Fruit fly (Drosophila melanogaster) whole organism, embryonic: ENCODE data around the gene Dbp21E2.

Experiments used
- Ada2b ChIP-seq: fragments of 200-800 bp; sonication (Bioruptor generic); IDR thresholded peaks from 2 replicates; pipeline ENCODE4 v1.3.6; 2022; ENCODE audit warnings: missing biosample characterization, missing genetic modification characterization
- B-H2 ChIP-seq: fragments of 200-800 bp; sonication (Bioruptor generic); optimal IDR thresholded peaks from 2 replicates; lab custom pipeline; 2018; ENCODE audit warnings: missing biosample characterization, mild to moderate bottlenecking, missing genetic modification characterization
- CG1024 ChIP-seq: fragments of 200-800 bp; sonication (Bioruptor generic); IDR thresholded peaks from 2 replicates; pipeline ENCODE4 v1.3.6; 2022; ENCODE audit warnings: missing biosample characterization, missing genetic modification characterization
- CG10321 ChIP-seq: fragments of 200-800 bp; sonication (Bioruptor generic); IDR thresholded peaks from 2 replicates; pipeline ENCODE4 v1.3.6; 2022; ENCODE audit warnings: missing biosample characterization, missing genetic modification characterization
- CG10462 ChIP-seq: fragments of 200-800 bp; sonication (Bioruptor generic); optimal IDR thresholded peaks from 2 replicates; lab custom pipeline; 2016; ENCODE audit warnings: missing biosample characterization, missing genetic modification characterization
- CG10543 ChIP-seq: fragments of 200-800 bp; sonication (Bioruptor generic); optimal IDR thresholded peaks from 3 replicates; lab custom pipeline; 2017; ENCODE audit warnings: missing biosample characterization, mild to moderate bottlenecking, missing genetic modification characterization, moderate library complexity
- CG12219 ChIP-seq: fragments of 200-800 bp; sonication (Bioruptor generic); optimal IDR thresholded peaks from 3 replicates; lab custom pipeline; 2018; ENCODE audit warnings: missing biosample characterization, mild to moderate bottlenecking, missing genetic modification characterization
- CG13296 ChIP-seq: fragments of 200-800 bp; sonication (Bioruptor generic); optimal IDR thresholded peaks from 3 replicates; lab custom pipeline; 2018; ENCODE audit warnings: missing biosample characterization, mild to moderate bottlenecking, missing genetic modification characterization
- CG13624 ChIP-seq: fragments of 200-800 bp; sonication (Bioruptor generic); optimal IDR thresholded peaks from 2 replicates; lab custom pipeline; 2016; ENCODE audit warnings: missing biosample characterization, missing genetic modification characterization
- CG13894 ChIP-seq: fragments of 200-800 bp; sonication (Bioruptor generic); optimal IDR thresholded peaks from 3 replicates; lab custom pipeline; 2018; ENCODE audit warnings: missing biosample characterization, mild to moderate bottlenecking, missing genetic modification characterization, moderate library complexity
- CG14050 ChIP-seq: fragments of 200-800 bp; sonication (Bioruptor generic); IDR thresholded peaks from 3 replicates; pipeline ENCODE4 v1.3.6; 2022; ENCODE audit warnings: missing biosample characterization, missing genetic modification characterization
- CG14667 ChIP-seq: fragments of 200-800 bp; sonication (Bioruptor generic); IDR thresholded peaks from 2 replicates; pipeline ENCODE4 v1.3.6; 2022; ENCODE audit warnings: missing biosample characterization, missing genetic modification characterization
- CG15073 ChIP-seq: fragments of 200-800 bp; sonication (Bioruptor generic); optimal IDR thresholded peaks from 2 replicates; lab custom pipeline; 2016; ENCODE audit warnings: missing biosample characterization, missing genetic modification characterization
- CG15479 ChIP-seq: fragments of 200-800 bp; sonication (Bioruptor generic); optimal IDR thresholded peaks from 3 replicates; lab custom pipeline; 2019; ENCODE audit warnings: missing biosample characterization, mild to moderate bottlenecking, missing genetic modification characterization, moderate library complexity
- CG18619 ChIP-seq: fragments of 200-800 bp; sonication (Bioruptor generic); optimal IDR thresholded peaks from 3 replicates; lab custom pipeline; 2017; ENCODE audit warnings: missing biosample characterization, mild to moderate bottlenecking, missing genetic modification characterization
- CG2712 ChIP-seq: fragments of 200-800 bp; optimal IDR thresholded peaks from 3 replicates; lab custom pipeline; 2019; ENCODE audit warnings: missing biosample characterization, mild to moderate bottlenecking, missing genetic modification characterization, moderate library complexity
- CG2875 ChIP-seq: fragments of 200-800 bp; sonication (Bioruptor generic); optimal IDR thresholded peaks from 2 replicates; lab custom pipeline; 2017; ENCODE audit warnings: missing biosample characterization, mild to moderate bottlenecking, missing genetic modification characterization, missing genetic modification reagents
- CG32532 ChIP-seq: fragments of 200-800 bp; sonication (Bioruptor generic); IDR thresholded peaks from 2 replicates; pipeline ENCODE4 v1.3.6; 2022; ENCODE audit warnings: missing biosample characterization, missing genetic modification characterization
- CG34224 ChIP-seq: fragments of 200-800 bp; sonication (Bioruptor generic); IDR thresholded peaks from 3 replicates; pipeline ENCODE4 v1.3.6; 2022; ENCODE audit warnings: missing biosample characterization, missing genetic modification characterization; ENCODE audit not compliant: partially characterized antibody
- CG3726 ChIP-seq: fragments of 200-800 bp; sonication (Bioruptor generic); IDR thresholded peaks from 3 replicates; pipeline ENCODE4, ENCODE4 v1.3.6; 2022; ENCODE audit warnings: missing biosample characterization, missing genetic modification characterization
- CG3995 ChIP-seq: fragments of 200-800 bp; sonication (Bioruptor generic); optimal IDR thresholded peaks from 3 replicates; lab custom pipeline; 2016; ENCODE audit warnings: missing biosample characterization, missing genetic modification characterization
- CG4360 ChIP-seq: fragments of 200-800 bp; sonication (Bioruptor generic); IDR thresholded peaks from 2 replicates; pipeline ENCODE4 v1.3.6; 2022; ENCODE audit warnings: missing biosample characterization, missing genetic modification characterization
- CG4820 ChIP-seq: fragments of 200-800 bp; sonication (Bioruptor generic); optimal IDR thresholded peaks from 3 replicates; lab custom pipeline; 2016; ENCODE audit warnings: missing biosample characterization, missing genetic modification characterization
- CG4854 ChIP-seq: fragments of 200-800 bp; sonication (Bioruptor generic); optimal IDR thresholded peaks from 2 replicates; lab custom pipeline; 2016; ENCODE audit warnings: missing biosample characterization, missing genetic modification characterization, inconsistent platforms
- CG6654 ChIP-seq: fragments of 200-800 bp; sonication (Bioruptor generic); optimal IDR thresholded peaks from 2 replicates; lab custom pipeline; 2017; ENCODE audit warnings: missing biosample characterization, mild to moderate bottlenecking, missing genetic modification characterization
- CG6854 ChIP-seq: fragments of 200-800 bp; sonication (Bioruptor generic); optimal IDR thresholded peaks from 3 replicates; lab custom pipeline; 2017; ENCODE audit warnings: missing biosample characterization, mild to moderate bottlenecking, missing genetic modification characterization
- CG7987 ChIP-seq: fragments of 200-800 bp; sonication (Bioruptor generic); optimal IDR thresholded peaks from 2 replicates; lab custom pipeline; 2018; ENCODE audit warnings: missing biosample characterization, mild to moderate bottlenecking, missing genetic modification characterization, moderate library complexity
- CG8359 ChIP-seq: fragments of 200-800 bp; sonication (Bioruptor generic); optimal IDR thresholded peaks from 2 replicates; lab custom pipeline; 2017; ENCODE audit warnings: missing biosample characterization, mild to moderate bottlenecking, missing genetic modification characterization, borderline replicate concordance
- D19A ChIP-seq: fragments of 200-800 bp; optimal IDR thresholded peaks from 3 replicates; lab custom pipeline; 2019; ENCODE audit warnings: missing biosample characterization, mild to moderate bottlenecking, missing genetic modification characterization, moderate library complexity
- Deaf1 ChIP-seq: fragments of 200-800 bp; optimal IDR thresholded peaks from 3 replicates; lab custom pipeline; 2019; ENCODE audit warnings: missing biosample characterization, mild to moderate bottlenecking, missing genetic modification characterization, moderate library complexity
- Fer3 ChIP-seq: fragments of 200-800 bp; sonication (Bioruptor generic); optimal IDR thresholded peaks from 2 replicates; lab custom pipeline; 2018; ENCODE audit warnings: missing biosample characterization, mild to moderate bottlenecking, missing genetic modification characterization, moderate library complexity
- HLH3B ChIP-seq: fragments of 200-800 bp; sonication (Bioruptor generic); IDR thresholded peaks from 2 replicates; pipeline ENCODE4 v1.3.6; 2022; ENCODE audit warnings: missing biosample characterization, missing genetic modification characterization
- Pdp1 ChIP-seq, 2 experiments: fragments of 200-800 bp; sonication (Bioruptor generic); optimal IDR thresholded peaks; 3 replicates each; lab custom pipeline; 2016; ENCODE audit warnings: missing biosample characterization in 2 of 2, missing genetic modification characterization in 2 of 2, mild to moderate bottlenecking in 1 of 2, moderate library complexity in 1 of 2
- Sox102F ChIP-seq: fragments of 200-800 bp; sonication (Bioruptor generic); optimal IDR thresholded peaks from 2 replicates; lab custom pipeline; 2018; ENCODE audit warnings: missing biosample characterization, mild to moderate bottlenecking, missing genetic modification characterization, moderate library complexity
- Spps ChIP-seq: fragments of 200-800 bp; sonication (Bioruptor generic); optimal IDR thresholded peaks from 2 replicates; lab custom pipeline; 2018; ENCODE audit warnings: missing biosample characterization, mild to moderate bottlenecking, missing genetic modification characterization
- Taf1 ChIP-seq: fragments of 200-800 bp; sonication (Bioruptor generic); IDR thresholded peaks from 2 replicates; pipeline ENCODE4 v1.3.6; 2022; ENCODE audit warnings: missing biosample characterization, missing genetic modification characterization
- disco-r ChIP-seq: fragments of 200-800 bp; sonication (Bioruptor generic); optimal IDR thresholded peaks from 2 replicates; lab custom pipeline; 2016; ENCODE audit warnings: missing biosample characterization, missing genetic modification characterization
- ham ChIP-seq: fragments of 200-800 bp; sonication (Bioruptor generic); IDR thresholded peaks from 2 replicates; pipeline ENCODE4 v1.3.6; 2022; ENCODE audit warnings: missing biosample characterization, missing genetic modification characterization
- hbn ChIP-seq: fragments of 200-800 bp; sonication (Bioruptor generic); IDR thresholded peaks from 2 replicates; pipeline ENCODE4 v1.3.6; 2022; ENCODE audit warnings: missing biosample characterization, missing genetic modification characterization; ENCODE audit not compliant: partially characterized antibody
- her ChIP-seq: fragments of 200-800 bp; sonication (Bioruptor generic); optimal IDR thresholded peaks from 2 replicates; lab custom pipeline; 2016; ENCODE audit warnings: missing biosample characterization, missing genetic modification characterization
- kay ChIP-seq: fragments of 200-800 bp; sonication (Bioruptor generic); optimal IDR thresholded peaks from 2 replicates; lab custom pipeline; 2016; ENCODE audit warnings: missing biosample characterization, missing genetic modification characterization
- kni ChIP-seq: fragments of 200-800 bp; sonication (Bioruptor generic); optimal IDR thresholded peaks from 3 replicates; lab custom pipeline; 2017; ENCODE audit warnings: mild to moderate bottlenecking, missing biosample characterization, missing genetic modification reagents, missing genetic modification characterization
- lab ChIP-seq: fragments of 200-800 bp; sonication (Bioruptor generic); optimal IDR thresholded peaks from 3 replicates; lab custom pipeline; 2017; ENCODE audit warnings: missing biosample characterization, missing genetic modification characterization, mild to moderate bottlenecking, moderate library complexity, missing genetic modification reagents
- lilli ChIP-seq: fragments of 200-800 bp; sonication (Bioruptor generic); optimal IDR thresholded peaks from 3 replicates; lab custom pipeline; 2016; ENCODE audit warnings: missing biosample characterization, missing genetic modification characterization
- pita ChIP-seq: fragments of 200-800 bp; sonication (Bioruptor generic); optimal IDR thresholded peaks from 2 replicates; lab custom pipeline; 2017; ENCODE audit warnings: missing biosample characterization, mild to moderate bottlenecking, missing genetic modification characterization
- pnt ChIP-seq: fragments of 200-800 bp; sonication (Bioruptor generic); optimal IDR thresholded peaks from 3 replicates; lab custom pipeline; 2016; ENCODE audit warnings: missing biosample characterization, missing genetic modification characterization
- seq ChIP-seq: fragments of 200-800 bp; sonication (Bioruptor generic); IDR thresholded peaks from 2 replicates; pipeline ENCODE4 v1.3.6; 2022; ENCODE audit warnings: missing biosample characterization, missing genetic modification characterization
- sob ChIP-seq: fragments of 200-800 bp; sonication (Bioruptor generic); IDR thresholded peaks from 2 replicates; pipeline ENCODE4 v1.3.6; 2022; ENCODE audit warnings: missing biosample characterization, missing genetic modification characterization
- zfh1 ChIP-seq: fragments of 200-800 bp; sonication (Bioruptor generic); IDR thresholded peaks from 3 replicates; pipeline ENCODE4 v1.3.6; 2022; ENCODE audit warnings: missing biosample characterization, missing genetic modification characterization

The Dbp21E2 gene

dm6 chr2L:855052-855547 is 43.7 kb downstream of the Dbp21E2 start, which contains the start of gene CG13949 (continued):
- TF ChIP-seq kni (GFP tag; lab: Kevin White, UChicago) = no peak
- TF ChIP-seq sob (GFP tag; lab: Robert Waterston, UW) = peak; percentile 85
- TF ChIP-seq CG15073 (GFP tag; lab: Kevin White, UChicago) = no peak
- peak; percentile 47 for TF ChIP-seq CG4854 (GFP tag; lab: Kevin White, UChicago)
- peak; percentile 77; the same call in 2 of the 3 replicates for TF ChIP-seq zfh1 (GFP tag; lab: Robert Waterston, UW)
- TF ChIP-seq CG6654 (GFP tag; lab: Kevin White, UChicago) = no peak
- no peak for TF ChIP-seq CG7987 (GFP tag; lab: Kevin White, UChicago)
- peak; percentile 25 for TF ChIP-seq B-H2
- TF ChIP-seq pnt (GFP tag; lab: Kevin White, UChicago) = peak; percentile 47
- peak; percentile 17 for TF ChIP-seq CG4820
- peak; percentile 87 for TF ChIP-seq CG32532 (GFP tag; lab: Robert Waterston, UW)
- TF ChIP-seq CG34224 (GFP tag; lab: Robert Waterston, UW) = 0 out of 3 replicates have a peak, but pooled peaks have one; percentile 47
- peak; percentile 6 for TF ChIP-seq CG18619
- no peak for TF ChIP-seq CG1024 (GFP tag; lab: Robert Waterston, UW)
- TF ChIP-seq ham (GFP tag; lab: Robert Waterston, UW) = no peak
- no peak; the same call in 1 of the 2 replicates for TF ChIP-seq CG10321 (GFP tag; lab: Robert Waterston, UW)
- peak; percentile 47 for TF ChIP-seq pita (GFP tag; lab: Kevin White, UChicago)
- TF ChIP-seq CG8359 = no peak
- peak; percentile 40 for TF ChIP-seq CG13296
- TF ChIP-seq hbn = peak; percentile 49; the same call in 1 of the 2 replicates
- TF ChIP-seq disco-r (GFP tag; lab: Kevin White, UChicago) = peak; percentile 47
- no peak for TF ChIP-seq CG3726 (GFP tag; lab: Robert Waterston, UW)
- TF ChIP-seq CG2712 (tag; lab: Kevin White, UChicago) = peak; percentile 70
- TF ChIP-seq her (GFP tag; lab: Kevin White, UChicago) = peak; percentile 58
- peak; percentile 39 for TF ChIP-seq kay
- TF ChIP-seq CG6854 (GFP tag; lab: Kevin White, UChicago) = peak; percentile 21
- peak; percentile 22 for TF ChIP-seq CG2875 (GFP tag; lab: Kevin White, UChicago)
- no peak for TF ChIP-seq D19A (tag; lab: Kevin White, UChicago)
- TF ChIP-seq CG13624 (GFP tag; lab: Kevin White, UChicago) = peak; percentile 64
- peak; percentile 67 for TF ChIP-seq Sox102F
- TF ChIP-seq Taf1 = peak; percentile 45
- peak; percentile 22 for TF ChIP-seq CG12219
- peak; percentile 52; the same call in 2 of the 3 replicates for TF ChIP-seq CG14050
- TF ChIP-seq CG10462 (GFP tag; lab: Kevin White, UChicago) = peak; percentile 87
- peak; percentile 5 for TF ChIP-seq CG10543
- TF ChIP-seq CG3995 = peak; percentile 70
- no peak for TF ChIP-seq Spps (tag; lab: Kevin White, UChicago)
- TF ChIP-seq CG14667 (GFP tag; lab: Robert Waterston, UW) = peak; percentile 51; the same call in 1 of the 2 replicates
- TF ChIP-seq CG13894 (tag; lab: Kevin White, UChicago) = peak; percentile 63
- TF ChIP-seq lilli = peak; percentile 63
- 0 out of 2 replicates have a peak, but pooled peaks have one; percentile 18 for TF ChIP-seq CG4360
- TF ChIP-seq Deaf1 (tag; lab: Kevin White, UChicago) = peak; percentile 33
- TF ChIP-seq Fer3 = peak; percentile 72
- no peak for TF ChIP-seq CG15479
- TF ChIP-seq HLH3B (GFP tag; lab: Robert Waterston, UW) = peak; percentile 64
- TF ChIP-seq Pdp1 (GFP tag; optimal IDR thresholded peaks at IDR 0.05; lab: Kevin White, UChicago) = peak; percentile 1 to 66
- TF ChIP-seq Ada2b = peak; percentile 73; the same call in 1 of the 2 replicates
- TF ChIP-seq lab (GFP tag; lab: Kevin White, UChicago) = peak; percentile 85
- peak; percentile 47; the same call in 1 of the 2 replicates for TF ChIP-seq seq (GFP tag; lab: Robert Waterston, UW)
